Fruit fly (Drosophila melanogaster) Kc167 (cell line): Measurements from ENCODE around the gene Klp67A.

Experiments
- Myc ChIP-seq: fragments of >200 bp; optimal IDR thresholded peaks from 2 replicates; lab custom pipeline; 2017; ENCODE audit warnings: missing external identifiers
- h ChIP-seq: fragments of >200 bp; optimal IDR thresholded peaks from 3 replicates; lab custom pipeline; 2018; ENCODE audit warnings: missing external identifiers
- insv ChIP-seq: fragments of >200 bp; optimal IDR thresholded peaks from 3 replicates; lab custom pipeline; 2018; ENCODE audit warnings: missing external identifiers
- psq ChIP-seq: fragments of >200 bp; optimal IDR thresholded peaks from 2 replicates; lab custom pipeline; 2017; ENCODE audit warnings: missing external identifiers

DNA sequence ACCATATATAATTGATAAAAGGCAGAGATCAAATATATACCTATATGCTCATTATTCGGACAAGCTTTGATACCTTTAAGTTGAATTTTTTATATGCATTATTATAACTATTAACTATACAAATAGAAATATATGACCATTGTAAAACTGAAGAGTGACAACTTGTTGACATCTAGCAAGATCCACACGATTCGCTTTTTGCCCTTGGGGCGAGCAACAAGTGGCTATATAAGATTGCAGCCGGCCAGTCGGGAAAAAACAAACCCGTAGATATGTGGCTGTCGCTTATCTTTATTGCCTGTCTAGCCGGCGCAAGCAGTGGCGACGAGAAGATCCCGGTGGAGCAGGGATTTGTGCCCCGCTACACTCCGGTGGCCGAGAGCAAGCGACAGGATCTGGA is 5.0 kb downstream of the Klp67A start, which contains the start of gene CG34456:
- TF ChIP-seq insv (lab: Kevin White, UChicago) (no peak), h (no peak), psq (lab: Kevin White, UChicago) (no peak), Myc (lab: Kevin White, UChicago) (no peak)
